Fruit fly (Drosophila melanogaster) whole organism, wandering third instar larva: Measurements from ENCODE around the gene ebi.

Source experiments
- Abd-B ChIP-seq: fragments of >200 bp; optimal IDR thresholded peaks from 2 replicates; lab custom pipeline; 2017; ENCODE audit warnings: missing biosample characterization, missing genetic modification characterization
- CG32264 ChIP-seq: fragments of 200-800 bp; sonication (Bioruptor generic); optimal IDR thresholded peaks from 2 replicates; lab custom pipeline; 2016; ENCODE audit warnings: missing biosample characterization, missing genetic modification characterization
- CG9705 ChIP-seq: fragments of 200-800 bp; sonication (Bioruptor generic); optimal IDR thresholded peaks from 2 replicates; lab custom pipeline; 2018; ENCODE audit warnings: missing biosample characterization, mild to moderate bottlenecking, missing genetic modification characterization
- CrebA ChIP-seq: fragments of 200-800 bp; sonication (Bioruptor generic); optimal IDR thresholded peaks from 2 replicates; lab custom pipeline; 2016; ENCODE audit warnings: missing biosample characterization, mild to moderate bottlenecking, missing genetic modification characterization, borderline replicate concordance
- Dfd ChIP-seq: fragments of >200 bp; optimal IDR thresholded peaks from 2 replicates; lab custom pipeline; 2017; ENCODE audit warnings: missing biosample characterization, missing genetic modification characterization
- Dif ChIP-seq: fragments of 200-275, 200-300 bp; sonication (Bioruptor generic); optimal IDR thresholded peaks from 2 replicates; lab custom pipeline; 2018; ENCODE audit warnings: missing biosample characterization, missing genetic modification characterization; ENCODE audit not compliant: partially characterized antibody
- GATAd ChIP-seq: sonication (Bioruptor generic); optimal IDR thresholded peaks from 2 replicates; lab custom pipeline; 2016; ENCODE audit warnings: missing biosample characterization, missing genetic modification characterization
- HLH106 ChIP-seq: fragments of 200-800 bp; optimal IDR thresholded peaks from 3 replicates; lab custom pipeline; 2019; ENCODE audit warnings: missing biosample characterization, mild to moderate bottlenecking, missing genetic modification characterization, moderate library complexity
- Hnf4 ChIP-seq: fragments of 200-800 bp; sonication (Bioruptor generic); optimal IDR thresholded peaks from 2 replicates; lab custom pipeline; 2016; ENCODE audit warnings: missing biosample characterization, mild to moderate bottlenecking, missing genetic modification characterization
- Hr78 ChIP-seq: fragments of >200 bp; optimal IDR thresholded peaks from 2 replicates; lab custom pipeline; 2017; ENCODE audit warnings: missing biosample characterization, missing genetic modification characterization
- Hr83 ChIP-seq: fragments of 200-300 bp; sonication (Bioruptor generic); optimal IDR thresholded peaks from 2 replicates; lab custom pipeline; 2016; ENCODE audit warnings: missing biosample characterization, mild to moderate bottlenecking, missing genetic modification characterization, moderate library complexity; ENCODE audit not compliant: poor library complexity, severe bottlenecking
- Jra ChIP-seq: sonication (Bioruptor generic); optimal IDR thresholded peaks from 2 replicates; lab custom pipeline; 2016; ENCODE audit warnings: missing biosample characterization, missing genetic modification characterization
- Mio ChIP-seq: sonication (Bioruptor generic); optimal IDR thresholded peaks from 2 replicates; lab custom pipeline; 2016; ENCODE audit warnings: missing biosample characterization, missing genetic modification characterization
- Myc ChIP-seq: fragments of >200 bp; optimal IDR thresholded peaks from 2 replicates; lab custom pipeline; 2017
- N ChIP-seq: fragments of >200 bp; optimal IDR thresholded peaks from 2 replicates; lab custom pipeline; 2018; ENCODE audit warnings: missing biosample characterization, missing external identifiers, missing genetic modification characterization
- OdsH ChIP-seq: fragments of 200-800 bp; sonication (Bioruptor generic); optimal IDR thresholded peaks from 2 replicates; lab custom pipeline; 2016; ENCODE audit warnings: missing biosample characterization, mild to moderate bottlenecking, missing genetic modification characterization
- Rel ChIP-seq, 2 experiments: fragments of 200-800 bp; sonication (Bioruptor generic) in 1 of 2; optimal IDR thresholded peaks; 2 replicates in 1 of 2; 3 replicates in 1 of 2; lab custom pipeline; 2016 to 2019; ENCODE audit warnings: mild to moderate bottlenecking in 2 of 2, missing biosample characterization in 2 of 2, missing genetic modification characterization in 2 of 2, moderate library complexity in 1 of 2
- Sp1 ChIP-seq: fragments of 200-800 bp; sonication (Bioruptor generic); optimal IDR thresholded peaks from 3 replicates; lab custom pipeline; 2019; ENCODE audit warnings: missing biosample characterization, mild to moderate bottlenecking, missing genetic modification characterization, moderate library complexity
- Vsx2 ChIP-seq: fragments of 200-300, 225-300 bp; sonication (Bioruptor generic); optimal IDR thresholded peaks from 2 replicates; lab custom pipeline; 2018; ENCODE audit warnings: missing biosample characterization, missing genetic modification characterization; ENCODE audit not compliant: partially characterized antibody
- br ChIP-seq: fragments of 200-800 bp; sonication (Bioruptor generic); optimal IDR thresholded peaks from 2 replicates; lab custom pipeline; 2016; ENCODE audit warnings: missing biosample characterization, missing genetic modification characterization
- brk ChIP-seq: fragments of 200-800 bp; sonication (Bioruptor generic); optimal IDR thresholded peaks from 2 replicates; lab custom pipeline; 2016; ENCODE audit warnings: missing biosample characterization, mild to moderate bottlenecking, missing genetic modification characterization
- dl ChIP-seq, 2 experiments: fragments of 175-275, 200-275 bp in 1 of 2; fragments of 200-275 bp in 1 of 2; sonication (Bioruptor generic); optimal IDR thresholded peaks; lab custom pipeline; 2018; ENCODE audit warnings: mild to moderate bottlenecking in 2 of 2, missing biosample characterization in 2 of 2, missing genetic modification characterization in 2 of 2, moderate library complexity in 2 of 2; ENCODE audit not compliant: partially characterized antibody in 2 of 2, insufficient read depth in 1 of 2
- dmrt93B ChIP-seq: fragments of 200-800 bp; sonication (Bioruptor generic); optimal IDR thresholded peaks from 2 replicates; lab custom pipeline; 2018; ENCODE audit warnings: missing biosample characterization, mild to moderate bottlenecking, missing genetic modification characterization
- dsf ChIP-seq: sonication (Bioruptor generic); optimal IDR thresholded peaks from 2 replicates; lab custom pipeline; 2016; ENCODE audit warnings: missing biosample characterization, missing genetic modification characterization, borderline replicate concordance
- ey ChIP-seq: fragments of 200-800 bp; sonication (Bioruptor generic); optimal IDR thresholded peaks from 2 replicates; lab custom pipeline; 2016; ENCODE audit warnings: missing biosample characterization, missing genetic modification characterization
- foxo ChIP-seq, 2 experiments: fragments of 200-800 bp; sonication (Bioruptor generic); optimal IDR thresholded peaks; 2 replicates in 1 of 2; 3 replicates in 1 of 2; lab custom pipeline; 2016 to 2017; ENCODE audit warnings: missing biosample characterization in 2 of 2, missing genetic modification characterization in 2 of 2
- fru ChIP-seq: fragments of 200-800 bp; sonication (Bioruptor generic); optimal IDR thresholded peaks from 3 replicates; lab custom pipeline; 2016; ENCODE audit warnings: missing biosample characterization, mild to moderate bottlenecking, missing genetic modification characterization
- h ChIP-seq: fragments of 200-800 bp; sonication (Bioruptor generic); optimal IDR thresholded peaks from 3 replicates; lab custom pipeline; 2016; ENCODE audit warnings: missing biosample characterization, mild to moderate bottlenecking, missing genetic modification characterization
- jim ChIP-seq: fragments of 175-275, 200-325 bp; sonication (Bioruptor generic); optimal IDR thresholded peaks from 2 replicates; lab custom pipeline; 2016; ENCODE audit warnings: missing biosample characterization, mild to moderate bottlenecking, missing genetic modification characterization
- lola ChIP-seq: fragments of >200 bp; optimal IDR thresholded peaks from 2 replicates; lab custom pipeline; 2017; ENCODE audit warnings: missing biosample characterization, missing genetic modification characterization
- pan ChIP-seq: fragments of >200 bp; optimal IDR thresholded peaks from 2 replicates; lab custom pipeline; 2017
- psq ChIP-seq: fragments of 200-800 bp; sonication (Bioruptor generic); optimal IDR thresholded peaks from 3 replicates; lab custom pipeline; 2017; ENCODE audit warnings: missing biosample characterization, mild to moderate bottlenecking, missing genetic modification characterization, moderate library complexity
- rgr ChIP-seq: fragments of 200-800 bp; sonication (Bioruptor generic); optimal IDR thresholded peaks from 3 replicates; lab custom pipeline; 2016; ENCODE audit warnings: missing biosample characterization, mild to moderate bottlenecking, missing genetic modification characterization
- sage ChIP-seq: fragments of 200-800 bp; sonication (Bioruptor generic); optimal IDR thresholded peaks from 2 replicates; lab custom pipeline; 2016; ENCODE audit warnings: missing biosample characterization, mild to moderate bottlenecking, missing genetic modification characterization
- sv ChIP-seq: fragments of 200-800 bp; sonication (Bioruptor generic); optimal IDR thresholded peaks from 3 replicates; lab custom pipeline; 2016; ENCODE audit warnings: missing biosample characterization, missing genetic modification characterization
- tai ChIP-seq: sonication (Bioruptor generic); optimal IDR thresholded peaks from 2 replicates; lab custom pipeline; 2016; ENCODE audit warnings: missing biosample characterization, missing genetic modification characterization
- usp ChIP-seq: fragments of >200 bp; optimal IDR thresholded peaks from 2 replicates; lab custom pipeline; 2017; ENCODE audit warnings: missing biosample characterization, missing genetic modification characterization
- woc ChIP-seq: sonication (Bioruptor generic); optimal IDR thresholded peaks from 2 replicates; lab custom pipeline; 2016; ENCODE audit warnings: missing biosample characterization, mild to moderate bottlenecking, missing genetic modification characterization

ebi gene

dm6 chr2L:413894-414293 is 973 bp upstream of the ebi start:
- no peak for TF ChIP-seq Hr78 (GFP tag; lab: Kevin White, UChicago)
- no peak for TF ChIP-seq Hr83 (GFP tag; lab: Kevin White, UChicago)
- no peak for TF ChIP-seq Abd-B (GFP tag; lab: Kevin White, UChicago)
- TF ChIP-seq N (GFP tag; lab: Kevin White, UChicago): no peak
- TF ChIP-seq sv (GFP tag; lab: Kevin White, UChicago): no peak
- no peak for TF ChIP-seq dmrt93B
- TF ChIP-seq CG9705 (GFP tag; lab: Kevin White, UChicago): no peak
- TF ChIP-seq OdsH (GFP tag; lab: Kevin White, UChicago): no peak
- TF ChIP-seq foxo (GFP tag; optimal IDR thresholded peaks at IDR 0.05; lab: Kevin White, UChicago): no peak
- TF ChIP-seq Mio (GFP tag; lab: Kevin White, UChicago): no peak
- no peak for TF ChIP-seq sage
- no peak for TF ChIP-seq Myc (lab: Kevin White, UChicago)
- no peak for TF ChIP-seq Sp1 (GFP tag; lab: Kevin White, UChicago)

dm6 chr2L:419620-420184 is 4.8 kb downstream of the ebi start, which contains the start of the genes CG13690 and RpLP1:
TSS of gene CG13690 (minus strand) at chr2L:419652.
TSS of gene RpLP1 (plus strand) at chr2L:419952.
- TF ChIP-seq lola (GFP tag; lab: Kevin White, UChicago) (no peak), pan (lab: Kevin White, UChicago) (no peak), psq (GFP tag; lab: Kevin White, UChicago) (peak; percentile 51), CrebA (GFP tag; lab: Kevin White, UChicago) (no peak), brk (no peak), Sp1 (GFP tag; lab: Kevin White, UChicago) (peak; percentile 87), GATAd (GFP tag; lab: Kevin White, UChicago) (no peak), Myc (lab: Kevin White, UChicago) (peak; percentile 41), jim (GFP tag; lab: Kevin White, UChicago) (no peak), Abd-B (GFP tag; lab: Kevin White, UChicago) (no peak), dmrt93B (peak; percentile 80), tai (no peak), Hr83 (GFP tag; lab: Kevin White, UChicago) (peak; percentile 79), dl (GFP tag; optimal IDR thresholded peaks at IDR 0.05; lab: Kevin White, UChicago; ENCODE audit: insufficient read depth in 1 of 2, partially characterized antibody in 2 of 2) (no peak), Rel (GFP tag; optimal IDR thresholded peaks at IDR 0.05; lab: Kevin White, UChicago) (no peak), Rel (tag; optimal IDR thresholded peaks at IDR 0.05; lab: Kevin White, UChicago) (peak; percentile 47), Hnf4 (GFP tag; lab: Kevin White, UChicago) (peak; percentile 59), CG32264 (GFP tag; lab: Kevin White, UChicago) (peak; percentile 55), sv (GFP tag; lab: Kevin White, UChicago) (peak; percentile 68), N (GFP tag; lab: Kevin White, UChicago) (no peak), CG9705 (GFP tag; lab: Kevin White, UChicago) (peak; percentile 59), woc (GFP tag; lab: Kevin White, UChicago) (peak; percentile 53), ey (peak; percentile 13), Dif (no peak), Hr78 (GFP tag; lab: Kevin White, UChicago) (no peak), OdsH (GFP tag; lab: Kevin White, UChicago) (peak; percentile 59), rgr (peak; percentile 86), Vsx2 (GFP tag; lab: Kevin White, UChicago) (no peak), foxo (GFP tag; optimal IDR thresholded peaks at IDR 0.05; lab: Kevin White, UChicago) (peak; percentile 18 to 46), h (peak; percentile 78), sage (no peak), fru (peak; percentile 65), HLH106 (tag; lab: Kevin White, UChicago) (peak; percentile 55), usp (GFP tag; lab: Kevin White, UChicago) (no peak), Jra (peak; percentile 54), Dfd (GFP tag; lab: Kevin White, UChicago) (no peak), Mio (GFP tag; lab: Kevin White, UChicago) (no peak), dsf (peak; percentile 67), br (peak; percentile 74)
